Worm (Caenorhabditis elegans) whole organism, young adult: ENCODE measurements around the gene atf-7.

Source experiments
- F23B12.7 ChIP-seq: sonication (generic microtip); optimal IDR thresholded peaks from 2 replicates; lab custom pipeline; 2017; ENCODE audit warnings: missing genetic modification characterization, mild to moderate bottlenecking, missing compliant biosample characterization, antibody characterized with exemption, moderate library complexity; ENCODE audit not compliant: insufficient read depth
- F33H1.4 ChIP-seq: fragments of 200-800 bp; sonication (Bioruptor generic); IDR thresholded peaks from 2 replicates; pipeline ENCODE4 v1.3.6; 2022; ENCODE audit warnings: missing genetic modification reagents, missing genetic modification characterization, missing compliant biosample characterization
- F52B5.7 ChIP-seq: sonication (generic microtip); optimal IDR thresholded peaks from 2 replicates; lab custom pipeline; 2016; ENCODE audit warnings: mild to moderate bottlenecking, missing genetic modification characterization, missing compliant biosample characterization
- ama-1 ChIP-seq, 3 experiments: fragments of 150-350 bp in 1 of 3; sonication (generic microtip) in 2 of 3; optimal IDR thresholded peaks; 2 replicates each; lab custom pipeline; 2014 to 2018; ENCODE audit warnings: missing biosample characterization in 2 of 3, missing genetic modification characterization in 2 of 3, missing genetic modification reagents in 2 of 3
- ceh-100 ChIP-seq: fragments of 200-800 bp; sonication (Bioruptor generic); IDR thresholded peaks from 2 replicates; pipeline ENCODE4 v1.3.6; 2022; ENCODE audit warnings: missing genetic modification reagents, missing genetic modification characterization, missing compliant biosample characterization
- let-607 ChIP-seq, 2 experiments: fragments of 200-800 bp in 1 of 2; sonication (Bioruptor generic) in 1 of 2; sonication (generic microtip) in 1 of 2; optimal IDR thresholded peaks; 2 replicates each; lab custom pipeline; 2016 to 2018; ENCODE audit warnings: mild to moderate bottlenecking in 2 of 2, missing compliant biosample characterization in 2 of 2, missing genetic modification characterization in 2 of 2, moderate library complexity in 2 of 2, missing genotype in 1 of 2
- unc-62 ChIP-seq: fragments of 150-350 bp; optimal IDR thresholded peaks from 2 replicates; lab custom pipeline; 2014; ENCODE audit warnings: missing biosample characterization, missing genetic modification reagents, missing genetic modification characterization
- ztf-25 ChIP-seq: fragments of 200-800 bp; sonication (Bioruptor generic); IDR thresholded peaks from 2 replicates; pipeline ENCODE4 v1.3.6; 2022; ENCODE audit warnings: missing genetic modification reagents, missing genetic modification characterization, missing compliant biosample characterization

- no peak for TF ChIP-seq ztf-25 (GFP tag; lab: Robert Waterston, UW)
- no peak for TF ChIP-seq unc-62 (GFP tag; lab: Kevin White, UChicago)
- no peak for TF ChIP-seq ceh-100 (GFP tag; lab: Robert Waterston, UW)
- no peak for TF ChIP-seq F33H1.4 (GFP tag; lab: Robert Waterston, UW)
- TF ChIP-seq ama-1 (optimal IDR thresholded peaks at IDR 0.05; lab: Kevin White, UChicago) = no peak
- no peak for TF ChIP-seq ama-1 (GFP tag; optimal IDR thresholded peaks at IDR 0.05; lab: Kevin White, UChicago)
- TF ChIP-seq F52B5.7 (tag; lab: Kevin White, UChicago) = no peak
- no peak for TF ChIP-seq F23B12.7 (tag; lab: Kevin White, UChicago)
- no peak for TF ChIP-seq let-607 (tag; optimal IDR thresholded peaks at IDR 0.05; lab: Kevin White, UChicago)
Measured at ce11 chrIII:4504934-4505484, 6.2 kb upstream of the atf-7 start.
